Fruit fly (Drosophila melanogaster): ENCODE data around the gene CG4896.

- no peak for TF ChIP-seq Dif (GFP tag; optimal IDR thresholded peaks at IDR 0.05; ENCODE audit: partially characterized antibody)
- TF ChIP-seq HLH106 (tag; optimal IDR thresholded peaks at IDR 0.05): no peak
- TF ChIP-seq Hr78 (GFP tag; optimal IDR thresholded peaks at IDR 0.05): no peak
- TF ChIP-seq dmrt93B (GFP tag; optimal IDR thresholded peaks at IDR 0.05): no peak
- no peak for TF ChIP-seq dl (GFP tag; optimal IDR thresholded peaks at IDR 0.05; ENCODE audit: insufficient read depth in 1 of 2, partially characterized antibody in 2 of 2)
- no peak for TF ChIP-seq Abd-B (GFP tag; optimal IDR thresholded peaks at IDR 0.05)
- TF ChIP-seq br (GFP tag; optimal IDR thresholded peaks at IDR 0.05): no peak
- no peak for TF ChIP-seq GATAd (GFP tag; optimal IDR thresholded peaks at IDR 0.05)
- no peak for TF ChIP-seq psq (GFP tag; optimal IDR thresholded peaks at IDR 0.05)
- no peak for TF ChIP-seq h (GFP tag; optimal IDR thresholded peaks at IDR 0.05)
- TF ChIP-seq Dfd (GFP tag; optimal IDR thresholded peaks at IDR 0.05): no peak
- TF ChIP-seq fru (GFP tag; optimal IDR thresholded peaks at IDR 0.05): no peak
Observed at dm6 chr2L:1164294-1164693, 13.2 kb upstream of the CG4896 start, which contains the start of gene IntS14.
